Fruit fly (Drosophila melanogaster) whole organism, embryonic: Measurements from ENCODE around the gene Lasp.
A peak's percentile ranks its signal among the peaks of the same experiment; 100 is the strongest.

Experiments used
- Ada2b ChIP-seq: fragments of 200-800 bp; sonication (Bioruptor generic); IDR thresholded peaks from 2 replicates; pipeline ENCODE4 v1.3.6; 2022; ENCODE audit warnings: missing biosample characterization, missing genetic modification characterization
- C15 ChIP-seq: fragments of 200-800 bp; sonication (Bioruptor generic); IDR thresholded peaks from 3 replicates; pipeline ENCODE4 v1.3.6; 2022; ENCODE audit warnings: missing biosample characterization, missing genetic modification characterization
- CG10209 ChIP-seq: fragments of 200-800 bp; sonication (Bioruptor generic); optimal IDR thresholded peaks from 3 replicates; lab custom pipeline; 2017; ENCODE audit warnings: missing biosample characterization, mild to moderate bottlenecking, missing genetic modification characterization, missing genetic modification reagents
- CG10274 ChIP-seq: fragments of 200-800 bp; sonication (Bioruptor generic); optimal IDR thresholded peaks from 3 replicates; lab custom pipeline; 2017; ENCODE audit warnings: missing biosample characterization, mild to moderate bottlenecking, missing genetic modification characterization
- CG11695 ChIP-seq: fragments of 200-800 bp; sonication (Bioruptor generic); IDR thresholded peaks from 3 replicates; pipeline ENCODE4 v1.3.6; 2022; ENCODE audit warnings: missing biosample characterization, missing genetic modification characterization
- CG12659 ChIP-seq: fragments of 200-800 bp; sonication (Bioruptor generic); optimal IDR thresholded peaks from 3 replicates; lab custom pipeline; 2017; ENCODE audit warnings: mild to moderate bottlenecking, missing biosample characterization, missing genetic modification reagents, missing genetic modification characterization
- CG14050 ChIP-seq: fragments of 200-800 bp; sonication (Bioruptor generic); IDR thresholded peaks from 3 replicates; pipeline ENCODE4 v1.3.6; 2022; ENCODE audit warnings: missing biosample characterization, missing genetic modification characterization
- CG14965 ChIP-seq: fragments of 200-800 bp; sonication (Bioruptor generic); optimal IDR thresholded peaks from 2 replicates; lab custom pipeline; 2016; ENCODE audit warnings: missing biosample characterization, missing genetic modification characterization, borderline replicate concordance
- CG1832 ChIP-seq: fragments of 200-800 bp; sonication (Bioruptor generic); optimal IDR thresholded peaks from 2 replicates; lab custom pipeline; 2017; ENCODE audit warnings: missing biosample characterization, mild to moderate bottlenecking, missing genetic modification characterization, inconsistent platforms
- CG32767 ChIP-seq: fragments of 200-800 bp; sonication (Bioruptor generic); IDR thresholded peaks from 2 replicates; pipeline ENCODE4 v1.3.6; 2022; ENCODE audit warnings: missing biosample characterization, missing genetic modification characterization
- CG6272 ChIP-seq: fragments of 200-800 bp; sonication (Bioruptor generic); IDR thresholded peaks from 2 replicates; pipeline ENCODE4 v1.3.6; 2022; ENCODE audit warnings: missing biosample characterization, missing genetic modification characterization
- CG6683 ChIP-seq: fragments of 200-800 bp; sonication (Bioruptor generic); optimal IDR thresholded peaks from 2 replicates; lab custom pipeline; 2017; ENCODE audit warnings: missing biosample characterization, mild to moderate bottlenecking, missing genetic modification characterization, missing genetic modification reagents
- CG6689 ChIP-seq: fragments of 200-800 bp; sonication (Bioruptor generic); IDR thresholded peaks from 2 replicates; pipeline ENCODE4 v1.3.6; 2022; ENCODE audit warnings: missing biosample characterization, missing genetic modification characterization
- CG7372 ChIP-seq: fragments of 200-800 bp; sonication (Bioruptor generic); IDR thresholded peaks from 2 replicates; pipeline ENCODE4 v1.3.6; 2022; ENCODE audit warnings: missing biosample characterization, missing genetic modification characterization
- CG8281 ChIP-seq: fragments of 200-800 bp; sonication (Bioruptor generic); optimal IDR thresholded peaks from 2 replicates; lab custom pipeline; 2018; ENCODE audit warnings: missing biosample characterization, mild to moderate bottlenecking, missing genetic modification characterization, moderate library complexity
- CG8388 ChIP-seq: fragments of 200-800 bp; sonication (Bioruptor generic); optimal IDR thresholded peaks from 2 replicates; lab custom pipeline; 2019; ENCODE audit warnings: missing biosample characterization, mild to moderate bottlenecking, missing genetic modification characterization, moderate library complexity
- CG8944 ChIP-seq: fragments of 200-800 bp; sonication (Bioruptor generic); optimal IDR thresholded peaks from 3 replicates; lab custom pipeline; 2016; ENCODE audit warnings: missing biosample characterization, missing genetic modification characterization
- CTCF ChIP-seq: fragments of 200-800 bp; sonication (Bioruptor generic); optimal IDR thresholded peaks from 2 replicates; lab custom pipeline; 2017; ENCODE audit warnings: missing biosample characterization, mild to moderate bottlenecking, missing genetic modification characterization, moderate library complexity
- CkIIα-i1 ChIP-seq: fragments of 200-800 bp; sonication (Bioruptor generic); IDR thresholded peaks from 2 replicates; pipeline ENCODE4 v1.3.6; 2022; ENCODE audit warnings: missing biosample characterization, missing genetic modification characterization
- Deaf1 ChIP-seq: fragments of 200-800 bp; optimal IDR thresholded peaks from 3 replicates; lab custom pipeline; 2019; ENCODE audit warnings: missing biosample characterization, mild to moderate bottlenecking, missing genetic modification characterization, moderate library complexity
- HLH3B ChIP-seq: fragments of 200-800 bp; sonication (Bioruptor generic); IDR thresholded peaks from 2 replicates; pipeline ENCODE4 v1.3.6; 2022; ENCODE audit warnings: missing biosample characterization, missing genetic modification characterization
- HLH4C ChIP-seq: fragments of 200-800 bp; sonication (Bioruptor generic); IDR thresholded peaks from 3 replicates; pipeline ENCODE4 v1.3.6; 2022; ENCODE audit warnings: missing biosample characterization, missing genetic modification characterization; ENCODE audit not compliant: partially characterized antibody
- Sox100B ChIP-seq: fragments of 200-800 bp; sonication (Bioruptor generic); optimal IDR thresholded peaks from 3 replicates; lab custom pipeline; 2018; ENCODE audit warnings: missing biosample characterization, mild to moderate bottlenecking, missing genetic modification characterization
- Sox102F ChIP-seq: fragments of 200-800 bp; sonication (Bioruptor generic); optimal IDR thresholded peaks from 2 replicates; lab custom pipeline; 2018; ENCODE audit warnings: missing biosample characterization, mild to moderate bottlenecking, missing genetic modification characterization, moderate library complexity
- Spps ChIP-seq: fragments of 200-800 bp; sonication (Bioruptor generic); optimal IDR thresholded peaks from 2 replicates; lab custom pipeline; 2018; ENCODE audit warnings: missing biosample characterization, mild to moderate bottlenecking, missing genetic modification characterization
- Stat92E ChIP-seq, 3 experiments: fragments of >200 bp in 2 of 3; fragments of 200-800 bp in 1 of 3; sonication (Bioruptor generic) in 1 of 3; optimal IDR thresholded peaks; 2 replicates each; lab custom pipeline; 2017 to 2019; ENCODE audit warnings: missing biosample characterization in 3 of 3, missing genetic modification characterization in 3 of 3, mild to moderate bottlenecking in 1 of 3, moderate library complexity in 1 of 3
- TFAM ChIP-seq: fragments of 200-800 bp; sonication (Bioruptor generic); optimal IDR thresholded peaks from 2 replicates; lab custom pipeline; 2017; ENCODE audit warnings: missing biosample characterization, missing genetic modification characterization, inconsistent platforms
- Taf1 ChIP-seq: fragments of 200-800 bp; sonication (Bioruptor generic); IDR thresholded peaks from 2 replicates; pipeline ENCODE4 v1.3.6; 2022; ENCODE audit warnings: missing biosample characterization, missing genetic modification characterization
- YL-1 ChIP-seq: fragments of 200-800 bp; sonication (Bioruptor generic); optimal IDR thresholded peaks from 3 replicates; lab custom pipeline; 2017; ENCODE audit warnings: missing biosample characterization, mild to moderate bottlenecking, missing genetic modification characterization
- abd-A ChIP-seq: fragments of 200-800 bp; sonication (Bioruptor generic); optimal IDR thresholded peaks from 3 replicates; lab custom pipeline; 2019; ENCODE audit warnings: missing biosample characterization, mild to moderate bottlenecking, missing genetic modification characterization, moderate library complexity
- ash1 ChIP-seq: fragments of 200-800 bp; sonication (Bioruptor generic); optimal IDR thresholded peaks from 2 replicates; lab custom pipeline; 2018; ENCODE audit warnings: missing biosample characterization, mild to moderate bottlenecking, missing genetic modification characterization
- bbx ChIP-seq: fragments of 200-800 bp; sonication (Bioruptor generic); IDR thresholded peaks from 2 replicates; pipeline ENCODE4 v1.3.6; 2022; ENCODE audit warnings: missing biosample characterization, missing genetic modification characterization; ENCODE audit not compliant: partially characterized antibody
- br ChIP-seq: fragments of >200 bp; optimal IDR thresholded peaks from 2 replicates; lab custom pipeline; 2017
- cg ChIP-seq: fragments of 200-800 bp; sonication (Bioruptor generic); optimal IDR thresholded peaks from 3 replicates; lab custom pipeline; 2019; ENCODE audit warnings: missing biosample characterization, mild to moderate bottlenecking, missing genetic modification characterization, moderate library complexity
- dati ChIP-seq: fragments of 200-800 bp; sonication (Bioruptor generic); IDR thresholded peaks from 2 replicates; pipeline ENCODE4 v1.3.6; 2022; ENCODE audit warnings: missing biosample characterization, missing genetic modification characterization
- dpn ChIP-seq, 2 experiments: fragments of 200-800 bp; sonication (Bioruptor generic); optimal IDR thresholded peaks; 3 replicates each; lab custom pipeline; 2016; ENCODE audit warnings: missing biosample characterization in 2 of 2, missing genetic modification characterization in 2 of 2
- fu2 ChIP-seq: fragments of 200-800 bp; sonication (Bioruptor generic); optimal IDR thresholded peaks from 2 replicates; lab custom pipeline; 2016; ENCODE audit warnings: missing biosample characterization, missing genetic modification characterization
- gcm ChIP-seq: fragments of 200-800 bp; sonication (Bioruptor generic); optimal IDR thresholded peaks from 2 replicates; lab custom pipeline; 2019; ENCODE audit warnings: missing biosample characterization, mild to moderate bottlenecking, missing genetic modification characterization, moderate library complexity
- gt ChIP-seq: fragments of 200-800 bp; sonication (Bioruptor generic); IDR thresholded peaks from 2 replicates; pipeline ENCODE4 v1.3.6; 2022; ENCODE audit warnings: missing biosample characterization, missing genetic modification characterization
- hb ChIP-seq: fragments of 200-800 bp; sonication (Bioruptor generic); IDR thresholded peaks from 3 replicates; pipeline ENCODE4 v1.3.6; 2022; ENCODE audit warnings: missing biosample characterization, missing genetic modification characterization; ENCODE audit not compliant: partially characterized antibody
- hth ChIP-seq: fragments of >200 bp; optimal IDR thresholded peaks from 2 replicates; lab custom pipeline; 2017; ENCODE audit warnings: inconsistent platforms
- jing ChIP-seq: fragments of 200-800 bp; sonication (Bioruptor generic); optimal IDR thresholded peaks from 2 replicates; lab custom pipeline; 2018; ENCODE audit warnings: missing biosample characterization, mild to moderate bottlenecking, missing genetic modification characterization
- luna ChIP-seq: fragments of 200-800 bp; sonication (Bioruptor generic); optimal IDR thresholded peaks from 2 replicates; lab custom pipeline; 2016; ENCODE audit warnings: missing biosample characterization, missing genetic modification characterization
- onecut ChIP-seq: fragments of 200-800 bp; sonication (Bioruptor generic); IDR thresholded peaks from 2 replicates; pipeline ENCODE4 v1.3.6; 2022; ENCODE audit warnings: missing biosample characterization, missing genetic modification characterization
- slp2 ChIP-seq: fragments of 200-800 bp; sonication (Bioruptor generic); optimal IDR thresholded peaks from 2 replicates; lab custom pipeline; 2016; ENCODE audit warnings: missing biosample characterization, missing genetic modification characterization
- sob ChIP-seq: fragments of 200-800 bp; sonication (Bioruptor generic); IDR thresholded peaks from 2 replicates; pipeline ENCODE4 v1.3.6; 2022; ENCODE audit warnings: missing biosample characterization, missing genetic modification characterization
- tin ChIP-seq: fragments of 200-800 bp; sonication (Bioruptor generic); optimal IDR thresholded peaks from 3 replicates; lab custom pipeline; 2016; ENCODE audit warnings: missing biosample characterization, missing genetic modification characterization
- toy ChIP-seq: fragments of 200-800 bp; sonication (Bioruptor generic); IDR thresholded peaks from 2 replicates; pipeline ENCODE4 v1.3.6; 2022; ENCODE audit warnings: missing biosample characterization, missing genetic modification characterization
- trh ChIP-seq: fragments of 200-800 bp; sonication (Bioruptor generic); optimal IDR thresholded peaks from 2 replicates; lab custom pipeline; 2016; ENCODE audit warnings: missing biosample characterization, missing genetic modification characterization
- yki ChIP-seq: fragments of >200 bp; optimal IDR thresholded peaks from 3 replicates; lab custom pipeline; 2018
- zfh2 ChIP-seq: fragments of 200-800 bp; sonication (Bioruptor generic); optimal IDR thresholded peaks from 2 replicates; lab custom pipeline; 2016; ENCODE audit warnings: missing biosample characterization, missing genetic modification characterization

Gene Lasp

dm6 chr3L:16711430-16712228 lies at the start of gene Lasp, which contains the start of the genes CG43954 and Dab (continued):
- TF ChIP-seq Stat92E (GFP tag; optimal IDR thresholded peaks at IDR 0.05; lab: Kevin White, UChicago) (peak in 1 of 3 experiments; percentile 70), zfh2 (GFP tag; lab: Kevin White, UChicago) (no peak), CG12659 (GFP tag; lab: Kevin White, UChicago) (peak; percentile 59), bbx (GFP tag; lab: Robert Waterston, UW) (peak; percentile 56), CG8944 (GFP tag; lab: Kevin White, UChicago) (no peak), cg (GFP tag; lab: Kevin White, UChicago) (no peak), hth (lab: Kevin White, UChicago) (no peak), YL-1 (peak; percentile 40), CG14965 (GFP tag; lab: Kevin White, UChicago) (no peak), dpn (GFP tag; optimal IDR thresholded peaks at IDR 0.05; lab: Kevin White, UChicago) (peak; percentile 17 to 35), CG7372 (GFP tag; lab: Robert Waterston, UW) (no peak), HLH4C (GFP tag; lab: Robert Waterston, UW) (peak; percentile 60; the same call in 1 of the 3 replicates), yki (lab: Kevin White, UChicago) (no peak), CG10209 (no peak), CTCF (GFP tag; lab: Kevin White, UChicago) (peak; percentile 96), hb (GFP tag; lab: Robert Waterston, UW) (no peak; the same call in 2 of the 3 replicates), br (no peak), tin (peak; percentile 29), fu2 (no peak), toy (GFP tag; lab: Robert Waterston, UW) (no peak), CG1832 (GFP tag; lab: Kevin White, UChicago) (no peak), CG8281 (no peak), onecut (peak; percentile 37; the same call in 1 of the 2 replicates), luna (GFP tag; lab: Kevin White, UChicago) (no peak), Ada2b (GFP tag; lab: Robert Waterston, UW) (peak; percentile 7; the same call in 1 of the 2 replicates), gcm (GFP tag; lab: Kevin White, UChicago) (no peak), C15 (GFP tag; lab: Robert Waterston, UW) (no peak), Sox102F (GFP tag; lab: Kevin White, UChicago) (no peak), CG6683 (GFP tag; lab: Kevin White, UChicago) (peak; percentile 12), abd-A (tag; lab: Kevin White, UChicago) (peak; percentile 30), Spps (tag; lab: Kevin White, UChicago) (peak; percentile 8), CG6272 (GFP tag; lab: Robert Waterston, UW) (no peak), Taf1 (GFP tag; lab: Robert Waterston, UW) (no peak), CG10274 (no peak), CG6689 (GFP tag; lab: Robert Waterston, UW) (no peak), slp2 (no peak), gt (GFP tag; lab: Robert Waterston, UW) (no peak), CG14050 (GFP tag; lab: Robert Waterston, UW) (no peak), jing (GFP tag; lab: Kevin White, UChicago) (no peak), ash1 (GFP tag; lab: Kevin White, UChicago) (no peak), Sox100B (no peak), Deaf1 (tag; lab: Kevin White, UChicago) (peak; percentile 45), trh (GFP tag; lab: Kevin White, UChicago) (no peak), TFAM (GFP tag; lab: Kevin White, UChicago) (no peak), CG32767 (no peak), dati (GFP tag; lab: Robert Waterston, UW) (no peak), CG11695 (GFP tag; lab: Robert Waterston, UW) (no peak), CG8388 (no peak), HLH3B (GFP tag; lab: Robert Waterston, UW) (no peak; the same call in 1 of the 2 replicates), CkIIα-i1 (GFP tag; lab: Robert Waterston, UW) (no peak), sob (GFP tag; lab: Robert Waterston, UW) (peak; percentile 19; the same call in 1 of the 2 replicates)
